Worm (Caenorhabditis elegans) whole organism, young adult: ENCODE measurements around the gene pals-17.

Experiments used
- B0261.1 ChIP-seq: sonication (generic microtip); optimal IDR thresholded peaks from 2 replicates; lab custom pipeline; 2016; ENCODE audit warnings: mild to moderate bottlenecking, missing genetic modification characterization, moderate library complexity, missing compliant biosample characterization
- B0336.3 ChIP-seq: fragments of 200-800 bp; sonication (Bioruptor generic); IDR thresholded peaks from 2 replicates; pipeline ENCODE4 v1.3.6; 2022; ENCODE audit warnings: missing genetic modification characterization, missing compliant biosample characterization
- F33H1.4 ChIP-seq: fragments of 200-800 bp; sonication (Bioruptor generic); IDR thresholded peaks from 2 replicates; pipeline ENCODE4 v1.3.6; 2022; ENCODE audit warnings: missing genetic modification reagents, missing genetic modification characterization, missing compliant biosample characterization
- F57C9.4 ChIP-seq: sonication (generic microtip); optimal IDR thresholded peaks from 2 replicates; lab custom pipeline; 2017; ENCODE audit warnings: mild to moderate bottlenecking, missing genetic modification characterization, missing compliant biosample characterization
- K11D2.4 ChIP-seq: fragments of 200-800 bp; sonication (Bioruptor generic); IDR thresholded peaks from 2 replicates; pipeline ENCODE4 v1.3.6; 2022; ENCODE audit warnings: missing genetic modification reagents, missing genetic modification characterization, missing compliant biosample characterization
- T26A5.8 ChIP-seq: sonication (generic microtip); optimal IDR thresholded peaks from 2 replicates; lab custom pipeline; 2016; ENCODE audit warnings: missing genetic modification characterization, missing compliant biosample characterization
- Y53G8AR.9 ChIP-seq: fragments of 200-800 bp; sonication (Bioruptor generic); conservative IDR thresholded peaks from 2 replicates; pipeline ENCODE4 v1.3.6; 2022; ENCODE audit warnings: missing genetic modification reagents, missing genetic modification characterization, missing compliant biosample characterization
- Y56A3A.18 ChIP-seq: fragments of 200-800 bp; sonication (Bioruptor generic); IDR thresholded peaks from 2 replicates; pipeline ENCODE4 v1.3.6; 2022; ENCODE audit warnings: missing genetic modification reagents, missing genetic modification characterization, missing compliant biosample characterization
- attf-5 ChIP-seq: fragments of 200-800 bp; sonication (Bioruptor generic); optimal IDR thresholded peaks from 2 replicates; lab custom pipeline; 2018; ENCODE audit warnings: mild to moderate bottlenecking, missing genetic modification characterization, missing compliant biosample characterization
- cebp-2 ChIP-seq: fragments of 200-800 bp; sonication (Bioruptor generic); IDR thresholded peaks from 2 replicates; pipeline ENCODE4 v1.3.6; 2022; ENCODE audit warnings: missing genetic modification characterization, missing compliant biosample characterization
- ceh-58 ChIP-seq: fragments of 200-800 bp; sonication (Bioruptor generic); IDR thresholded peaks from 2 replicates; pipeline ENCODE4 v1.3.6; 2022; ENCODE audit warnings: missing genetic modification characterization, missing compliant biosample characterization
- die-1 ChIP-seq: sonication (generic microtip); optimal IDR thresholded peaks from 2 replicates; lab custom pipeline; 2016; ENCODE audit warnings: missing genotype, mild to moderate bottlenecking, missing genetic modification characterization, missing compliant biosample characterization
- egl-44 ChIP-seq: fragments of 200-800 bp; sonication (Bioruptor generic); IDR thresholded peaks from 2 replicates; pipeline ENCODE4 v1.3.6; 2022; ENCODE audit warnings: missing genetic modification reagents, missing genetic modification characterization, missing compliant biosample characterization
- ekl-4 ChIP-seq: fragments of 200-800 bp; sonication (Bioruptor generic); IDR thresholded peaks from 2 replicates; pipeline ENCODE4 v1.3.6; 2022; ENCODE audit warnings: missing genetic modification reagents, missing genetic modification characterization, missing compliant biosample characterization
- gei-17 ChIP-seq: fragments of 200-800 bp; sonication (Bioruptor generic); optimal IDR thresholded peaks from 2 replicates; lab custom pipeline; 2018; ENCODE audit warnings: mild to moderate bottlenecking, missing genetic modification characterization, missing compliant biosample characterization
- him-1 ChIP-seq: sonication (generic microtip); optimal IDR thresholded peaks from 2 replicates; lab custom pipeline; 2016; ENCODE audit warnings: missing genotype, missing genetic modification reagents, missing genetic modification characterization, missing compliant biosample characterization
- hrde-1 ChIP-seq: sonication (generic microtip); optimal IDR thresholded peaks from 2 replicates; lab custom pipeline; 2016; ENCODE audit warnings: missing genetic modification characterization, mild to moderate bottlenecking, missing compliant biosample characterization, moderate library complexity, missing genotype, missing genetic modification reagents, borderline replicate concordance
- lin-26 ChIP-seq: fragments of 200-800 bp; sonication (Bioruptor generic); IDR thresholded peaks from 2 replicates; pipeline ENCODE4 v1.3.6; 2022; ENCODE audit warnings: missing genetic modification reagents, missing genetic modification characterization, missing compliant biosample characterization
- lsy-27 ChIP-seq: sonication (generic microtip); optimal IDR thresholded peaks from 2 replicates; lab custom pipeline; 2017; ENCODE audit warnings: missing genetic modification characterization, mild to moderate bottlenecking, missing compliant biosample characterization, antibody characterized with exemption, missing genotype, borderline replicate concordance; ENCODE audit not compliant: insufficient read depth
- madf-10 ChIP-seq: sonication (generic microtip); optimal IDR thresholded peaks from 2 replicates; lab custom pipeline; 2016; ENCODE audit warnings: mild to moderate bottlenecking, missing genetic modification characterization, missing compliant biosample characterization
- madf-3 ChIP-seq: fragments of 200-800 bp; sonication (Bioruptor generic); IDR thresholded peaks from 2 replicates; pipeline ENCODE4 v1.3.6; 2022; ENCODE audit warnings: missing genetic modification reagents, missing genetic modification characterization, missing compliant biosample characterization
- madf-8 ChIP-seq: fragments of 200-800 bp; sonication (Bioruptor generic); conservative IDR thresholded peaks from 2 replicates; pipeline ENCODE4 v1.3.6; 2022; ENCODE audit warnings: missing genetic modification reagents, missing genetic modification characterization, missing compliant biosample characterization
- mes-4 ChIP-seq: sonication (generic microtip); optimal IDR thresholded peaks from 2 replicates; lab custom pipeline; 2016; ENCODE audit warnings: missing genotype, missing genetic modification characterization, missing compliant biosample characterization
- mxl-1 ChIP-seq: sonication (generic microtip); optimal IDR thresholded peaks from 2 replicates; lab custom pipeline; 2016; ENCODE audit warnings: missing genetic modification characterization, missing compliant biosample characterization
- nfyb-1 ChIP-seq: fragments of 200-800 bp; sonication (Bioruptor generic); IDR thresholded peaks from 2 replicates; pipeline ENCODE4 v1.3.6; 2022; ENCODE audit warnings: missing genetic modification reagents, missing genetic modification characterization, missing compliant biosample characterization
- nhr-80 ChIP-seq: sonication (generic microtip); optimal IDR thresholded peaks from 2 replicates; lab custom pipeline; 2016; ENCODE audit warnings: missing genetic modification characterization, missing compliant biosample characterization
- rcor-1 ChIP-seq: fragments of 200-800 bp; sonication (Bioruptor generic); IDR thresholded peaks from 2 replicates; pipeline ENCODE4 v1.3.6; 2022; ENCODE audit warnings: missing genetic modification reagents, missing genetic modification characterization, missing compliant biosample characterization
- rec-8 ChIP-seq, 2 experiments: sonication (generic microtip); optimal IDR thresholded peaks; 2 replicates each; lab custom pipeline; 2016; ENCODE audit warnings: mild to moderate bottlenecking in 2 of 2, missing genetic modification characterization in 2 of 2, missing genetic modification reagents in 2 of 2, missing genotype in 2 of 2, missing biosample characterization in 1 of 2, missing compliant biosample characterization in 1 of 2, moderate library complexity in 1 of 2
- rpc-1 ChIP-seq, 2 experiments: fragments of 150-350 bp in 1 of 2; sonication (generic microtip) in 1 of 2; optimal IDR thresholded peaks; 2 replicates each; lab custom pipeline; 2014 to 2018; ENCODE audit warnings: missing biosample characterization in 1 of 2, missing genetic modification characterization in 1 of 2, missing genetic modification reagents in 1 of 2, missing genotype in 1 of 2
- sdz-38 ChIP-seq: sonication (generic microtip); optimal IDR thresholded peaks from 2 replicates; lab custom pipeline; 2016; ENCODE audit warnings: missing genotype, missing genetic modification characterization, missing compliant biosample characterization
- snpc-1.1 ChIP-seq: sonication (generic microtip); optimal IDR thresholded peaks from 2 replicates; lab custom pipeline; 2017; ENCODE audit warnings: missing genetic modification characterization, mild to moderate bottlenecking, missing compliant biosample characterization, antibody characterized with exemption, moderate library complexity, missing genotype, missing genetic modification reagents; ENCODE audit not compliant: insufficient read depth
- sptf-2 ChIP-seq: fragments of 200-800 bp; sonication (Bioruptor generic); optimal IDR thresholded peaks from 2 replicates; lab custom pipeline; 2018; ENCODE audit warnings: mild to moderate bottlenecking, missing genetic modification characterization, missing compliant biosample characterization
- tbp1 ChIP-seq: fragments of 200-800 bp; sonication (Bioruptor generic); optimal IDR thresholded peaks from 2 replicates; lab custom pipeline; 2018; ENCODE audit warnings: mild to moderate bottlenecking, missing genetic modification characterization, missing compliant biosample characterization
- tbx-9 ChIP-seq: sonication (generic microtip); optimal IDR thresholded peaks from 2 replicates; lab custom pipeline; 2016; ENCODE audit warnings: borderline replicate concordance, missing genetic modification characterization, inconsistent platforms, missing compliant biosample characterization
- tlf-1 ChIP-seq: fragments of 200-800 bp; sonication (Bioruptor generic); optimal IDR thresholded peaks from 2 replicates; lab custom pipeline; 2018; ENCODE audit warnings: mild to moderate bottlenecking, missing genetic modification characterization, missing compliant biosample characterization
- zfh-2 ChIP-seq: fragments of 200-800 bp; sonication (Bioruptor generic); conservative IDR thresholded peaks from 2 replicates; pipeline ENCODE4 v1.3.6; 2022; ENCODE audit warnings: missing genetic modification reagents, missing genetic modification characterization, missing compliant biosample characterization
- zim-3 ChIP-seq: sonication (generic microtip); optimal IDR thresholded peaks from 2 replicates; lab custom pipeline; 2017; ENCODE audit warnings: mild to moderate bottlenecking, missing genetic modification characterization, moderate library complexity, missing compliant biosample characterization
- ztf-28 ChIP-seq: fragments of 200-800 bp; sonication (Bioruptor generic); IDR thresholded peaks from 2 replicates; pipeline ENCODE4 v1.3.6; 2022; ENCODE audit warnings: missing genetic modification reagents, missing genetic modification characterization, missing compliant biosample characterization
- ztf-3 ChIP-seq: fragments of 200-800 bp; sonication (Bioruptor generic); optimal IDR thresholded peaks from 2 replicates; lab custom pipeline; 2018; ENCODE audit warnings: mild to moderate bottlenecking, missing genetic modification characterization, missing compliant biosample characterization

Gene pals-17

ce11 chrIII:1354523-1354922, 37.1 kb downstream of the pals-17 start:
- TF ChIP-seq nfyb-1 (GFP tag; lab: Robert Waterston, UW) (0 out of 2 replicates have a peak, but pooled peaks have one; percentile 36), die-1 (peak; percentile 25), rpc-1 (optimal IDR thresholded peaks at IDR 0.05; lab: Kevin White, UChicago) (peak; percentile 49), rpc-1 (tag; optimal IDR thresholded peaks at IDR 0.05; lab: Kevin White, UChicago) (peak; percentile 72), hrde-1 (tag; lab: Kevin White, UChicago) (no peak), lin-26 (peak; percentile 64; the same call in 1 of the 2 replicates), B0261.1 (peak; percentile 68), him-1 (tag; lab: Kevin White, UChicago) (peak; percentile 33), attf-5 (GFP tag; lab: Kevin White, UChicago) (no peak), snpc-1.1 (tag; lab: Kevin White, UChicago) (peak; percentile 25), tbp1 (GFP tag; lab: Kevin White, UChicago) (peak; percentile 85)

- TF ChIP-seq F33H1.4 (no peak), sdz-38 (tag; lab: Kevin White, UChicago) (no peak), tbx-9 (tag; lab: Kevin White, UChicago) (no peak), madf-8 (GFP tag; lab: Robert Waterston, UW) (no peak), nhr-80 (no peak), mes-4 (no peak), ztf-3 (GFP tag; lab: Kevin White, UChicago) (no peak), zfh-2 (GFP tag; lab: Robert Waterston, UW) (no peak), tlf-1 (GFP tag; lab: Kevin White, UChicago) (no peak)
Observed at ce11 chrIII:1350745-1351144, 40.9 kb downstream of the pals-17 start, which contains the start of gene Y82E9BL.3. Y82E9BL.3 (minus strand) TSS chrIII:1350845.

ce11 chrIII:1349313-1349712, 42.3 kb downstream of the pals-17 start, which contains the start of gene fbxa-25:
fbxa-25 (minus strand) TSS chrIII:1349450.
- TF ChIP-seq rcor-1 = no peak
- TF ChIP-seq nhr-80 = peak; percentile 15

- TF ChIP-seq madf-3 (GFP tag; lab: Robert Waterston, UW) = no peak
- TF ChIP-seq ceh-58 (GFP tag; lab: Robert Waterston, UW) = no peak
- TF ChIP-seq egl-44 (GFP tag; lab: Robert Waterston, UW) = no peak
- TF ChIP-seq die-1 = no peak
- TF ChIP-seq Y56A3A.18 (GFP tag; lab: Robert Waterston, UW) = no peak
- no peak for TF ChIP-seq rec-8 (tag; optimal IDR thresholded peaks at IDR 0.05; lab: Kevin White, UChicago)
- no peak for TF ChIP-seq zim-3
- no peak for TF ChIP-seq mxl-1 (tag; lab: Kevin White, UChicago)
- TF ChIP-seq sptf-2 (GFP tag; lab: Kevin White, UChicago) = no peak
- TF ChIP-seq lsy-27 (tag; lab: Kevin White, UChicago) = no peak
- no peak for TF ChIP-seq F57C9.4 (tag; lab: Kevin White, UChicago)
- TF ChIP-seq ztf-28 = no peak
- no peak for TF ChIP-seq B0336.3 (GFP tag; lab: Robert Waterston, UW)
- TF ChIP-seq madf-10 = no peak
- no peak for TF ChIP-seq Y53G8AR.9 (GFP tag; lab: Robert Waterston, UW)
- no peak for TF ChIP-seq T26A5.8 (tag; lab: Kevin White, UChicago)
- TF ChIP-seq cebp-2 (GFP tag; lab: Robert Waterston, UW) = no peak
- no peak for TF ChIP-seq K11D2.4
- TF ChIP-seq ekl-4 = no peak
- no peak for TF ChIP-seq gei-17 (GFP tag; lab: Kevin White, UChicago)
Observed at ce11 chrIII:1347539-1347938, 44.1 kb downstream of the pals-17 start, which contains the start of gene Y82E9BL.5. Y82E9BL.5 (minus strand) TSS chrIII:1347639.
